Worm (Caenorhabditis elegans) whole organism, L3 larva: Measurements from ENCODE around the gene C35A5.11.

Experiments used
- ama-1 ChIP-seq: fragments of 150-350 bp; optimal IDR thresholded peaks from 2 replicates; lab custom pipeline; 2018
- ceh-9 ChIP-seq: sonication (generic microtip); optimal IDR thresholded peaks from 2 replicates; lab custom pipeline; 2018; ENCODE audit warnings: missing biosample characterization, missing genetic modification characterization
- lin-39 ChIP-seq: fragments of 150-350 bp; optimal IDR thresholded peaks from 2 replicates; lab custom pipeline; 2018; ENCODE audit warnings: missing biosample characterization, missing genetic modification reagents, missing genetic modification characterization
- mdl-1 ChIP-seq: fragments of 150-350 bp; optimal IDR thresholded peaks from 2 replicates; lab custom pipeline; 2014; ENCODE audit warnings: missing biosample characterization, missing genetic modification characterization
- mml-1 ChIP-seq: fragments of 150-350 bp; sonication (generic microtip); optimal IDR thresholded peaks from 3 replicates; lab custom pipeline; 2014; ENCODE audit warnings: missing biosample characterization, missing genetic modification characterization
- nhr-28 ChIP-seq: fragments of 150-350 bp; optimal IDR thresholded peaks from 2 replicates; lab custom pipeline; 2014; ENCODE audit warnings: missing biosample characterization, missing genetic modification characterization
- pqm-1 ChIP-seq: fragments of 150-350 bp; optimal IDR thresholded peaks from 2 replicates; lab custom pipeline; 2017; ENCODE audit warnings: missing biosample characterization, missing genetic modification characterization, inconsistent platforms
- snpc-4 ChIP-seq: fragments of 150-350 bp; optimal IDR thresholded peaks from 2 replicates; lab custom pipeline; 2014; ENCODE audit warnings: missing biosample characterization, missing genetic modification characterization
- unc-39 ChIP-seq: sonication (generic microtip); optimal IDR thresholded peaks from 4 replicates; lab custom pipeline; 2017; ENCODE audit warnings: missing biosample characterization, missing genetic modification characterization
- unc-62 ChIP-seq: fragments of 150-350 bp; sonication (generic microtip); optimal IDR thresholded peaks from 4 replicates; lab custom pipeline; 2014; ENCODE audit warnings: missing biosample characterization, missing genetic modification reagents, missing genetic modification characterization

DNA sequence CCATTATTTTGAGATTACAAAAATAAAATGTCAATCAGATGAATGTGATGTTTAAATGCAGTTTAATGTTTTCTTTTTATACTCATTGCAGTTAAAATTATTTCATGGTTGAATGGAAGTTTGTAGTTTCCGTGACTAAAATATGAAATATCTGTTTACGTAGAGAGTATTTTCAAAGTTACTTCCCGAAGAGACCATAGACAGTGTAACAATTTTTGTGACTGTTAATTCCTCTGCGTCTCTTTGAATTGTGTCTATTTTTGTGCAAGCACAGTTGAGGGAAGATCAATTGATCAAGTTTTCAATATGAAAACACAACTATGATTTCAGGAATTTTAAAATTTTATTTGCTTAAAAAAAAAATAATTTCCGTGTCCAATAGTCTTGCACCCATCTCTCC, 43.8 kb upstream of the C35A5.11 start, which contains the start of gene F25D1.5:
- no peak for TF ChIP-seq ceh-9
- TF ChIP-seq unc-62 (GFP tag; lab: Kevin White, UChicago): no peak
- no peak for TF ChIP-seq unc-39 (tag; lab: Kevin White, UChicago)
- no peak for TF ChIP-seq snpc-4 (tag; lab: Kevin White, UChicago)
- no peak for TF ChIP-seq mdl-1 (tag; lab: Kevin White, UChicago)
- TF ChIP-seq mml-1 (tag; lab: Kevin White, UChicago): no peak
- TF ChIP-seq pqm-1 (tag; lab: Kevin White, UChicago): peak; percentile 17
- peak; percentile 47 for TF ChIP-seq nhr-28
- TF ChIP-seq lin-39 (tag; lab: Kevin White, UChicago): no peak
- TF ChIP-seq ama-1 (lab: Kevin White, UChicago): no peak
